Worm (Caenorhabditis elegans) whole organism, L3 larva: ENCODE measurements around the gene T04C9.3.

Source experiments
- R02D3.7 ChIP-seq: fragments of 150-350 bp; optimal IDR thresholded peaks from 2 replicates; lab custom pipeline; 2014; ENCODE audit warnings: missing biosample characterization, missing genetic modification characterization
- ama-1 ChIP-seq: fragments of 150-350 bp; optimal IDR thresholded peaks from 2 replicates; lab custom pipeline; 2018
- ceh-16 ChIP-seq: sonication (generic microtip); optimal IDR thresholded peaks from 2 replicates; lab custom pipeline; 2017; ENCODE audit warnings: missing biosample characterization, missing genetic modification characterization
- ceh-28 ChIP-seq: fragments of 150-350 bp; optimal IDR thresholded peaks from 2 replicates; lab custom pipeline; 2014; ENCODE audit warnings: missing biosample characterization, missing genetic modification reagents, missing genetic modification characterization
- ceh-82 ChIP-seq: fragments of 150-350 bp; optimal IDR thresholded peaks from 2 replicates; lab custom pipeline; 2014; ENCODE audit warnings: missing biosample characterization, missing genetic modification characterization
- daf-12 ChIP-seq: fragments of 150-350 bp; optimal IDR thresholded peaks from 2 replicates; lab custom pipeline; 2014; ENCODE audit warnings: missing biosample characterization, missing genetic modification reagents, missing genetic modification characterization
- egl-5 ChIP-seq: fragments of 150-350 bp; optimal IDR thresholded peaks from 2 replicates; lab custom pipeline; 2017; ENCODE audit warnings: missing biosample characterization, missing genetic modification reagents, missing genetic modification characterization, inconsistent platforms
- elt-1 ChIP-seq: fragments of 150-350 bp; optimal IDR thresholded peaks from 2 replicates; lab custom pipeline; 2014; ENCODE audit warnings: missing biosample characterization, missing genetic modification characterization
- elt-2 ChIP-seq: sonication (generic microtip); optimal IDR thresholded peaks from 2 replicates; lab custom pipeline; 2016; ENCODE audit warnings: missing genetic modification reagents, mild to moderate bottlenecking, missing genetic modification characterization, missing compliant biosample characterization
- elt-3 ChIP-seq, 3 experiments: fragments of 150-350 bp in 1 of 3; sonication (generic microtip) in 2 of 3; optimal IDR thresholded peaks; 2 replicates in 2 of 3; 4 replicates in 1 of 3; lab custom pipeline; 2014 to 2017; ENCODE audit warnings: missing biosample characterization in 3 of 3, missing genetic modification characterization in 3 of 3
- fkh-10 ChIP-seq: sonication (generic microtip); optimal IDR thresholded peaks from 2 replicates; lab custom pipeline; 2017; ENCODE audit warnings: missing biosample characterization, missing genetic modification reagents, missing genetic modification characterization
- fkh-2 ChIP-seq: fragments of 150-350 bp; optimal IDR thresholded peaks from 2 replicates; lab custom pipeline; 2014; ENCODE audit warnings: missing biosample characterization, missing genetic modification reagents, missing genetic modification characterization
- lin-39 ChIP-seq: fragments of 150-350 bp; optimal IDR thresholded peaks from 2 replicates; lab custom pipeline; 2018; ENCODE audit warnings: missing biosample characterization, missing genetic modification reagents, missing genetic modification characterization
- mml-1 ChIP-seq: fragments of 150-350 bp; sonication (generic microtip); optimal IDR thresholded peaks from 3 replicates; lab custom pipeline; 2014; ENCODE audit warnings: missing biosample characterization, missing genetic modification characterization
- nfya-1 ChIP-seq: sonication (generic microtip); optimal IDR thresholded peaks from 2 replicates; lab custom pipeline; 2017; ENCODE audit warnings: missing genetic modification characterization, mild to moderate bottlenecking, missing compliant biosample characterization, antibody characterized with exemption, moderate library complexity; ENCODE audit not compliant: insufficient read depth
- nhr-11 ChIP-seq: fragments of 150-350 bp; optimal IDR thresholded peaks from 2 replicates; lab custom pipeline; 2014; ENCODE audit warnings: missing biosample characterization, missing genetic modification characterization
- nhr-12 ChIP-seq: fragments of 150-350 bp; optimal IDR thresholded peaks from 2 replicates; lab custom pipeline; 2014; ENCODE audit warnings: missing biosample characterization, missing genetic modification characterization
- nhr-23 ChIP-seq: fragments of 150-350 bp; optimal IDR thresholded peaks from 2 replicates; lab custom pipeline; 2014; ENCODE audit warnings: missing biosample characterization, missing genetic modification reagents, missing genetic modification characterization
- nhr-28 ChIP-seq: fragments of 150-350 bp; optimal IDR thresholded peaks from 2 replicates; lab custom pipeline; 2014; ENCODE audit warnings: missing biosample characterization, missing genetic modification characterization
- nhr-43 ChIP-seq: sonication (generic microtip); optimal IDR thresholded peaks from 2 replicates; lab custom pipeline; 2016; ENCODE audit warnings: mild to moderate bottlenecking, missing genetic modification characterization, missing compliant biosample characterization; ENCODE audit not compliant: poor library complexity, severe bottlenecking
- nhr-67 ChIP-seq: fragments of 150-350 bp; optimal IDR thresholded peaks from 2 replicates; lab custom pipeline; 2014; ENCODE audit warnings: missing biosample characterization, missing genetic modification characterization
- nhr-76 ChIP-seq: fragments of 150-350 bp; sonication (generic microtip); optimal IDR thresholded peaks from 5 replicates; lab custom pipeline; 2014; ENCODE audit warnings: missing biosample characterization, missing genetic modification characterization
- nhr-77 ChIP-seq: fragments of 150-350 bp; optimal IDR thresholded peaks from 2 replicates; lab custom pipeline; 2014; ENCODE audit warnings: missing biosample characterization, missing genetic modification characterization
- pha-4 ChIP-seq: fragments of 150-350 bp; optimal IDR thresholded peaks from 2 replicates; lab custom pipeline; 2014; ENCODE audit warnings: missing biosample characterization, missing genetic modification reagents, missing genetic modification characterization
- pqm-1 ChIP-seq: fragments of 150-350 bp; optimal IDR thresholded peaks from 2 replicates; lab custom pipeline; 2017; ENCODE audit warnings: missing biosample characterization, missing genetic modification characterization, inconsistent platforms
- snpc-4 ChIP-seq: fragments of 150-350 bp; optimal IDR thresholded peaks from 2 replicates; lab custom pipeline; 2014; ENCODE audit warnings: missing biosample characterization, missing genetic modification characterization
- tbx-2 ChIP-seq: sonication (generic microtip); optimal IDR thresholded peaks from 2 replicates; lab custom pipeline; 2016; ENCODE audit warnings: mild to moderate bottlenecking, missing genetic modification characterization, missing compliant biosample characterization
- unc-62 ChIP-seq: fragments of 150-350 bp; sonication (generic microtip); optimal IDR thresholded peaks from 4 replicates; lab custom pipeline; 2014; ENCODE audit warnings: missing biosample characterization, missing genetic modification reagents, missing genetic modification characterization
- zag-1 ChIP-seq: fragments of 150-350 bp; optimal IDR thresholded peaks from 2 replicates; lab custom pipeline; 2014; ENCODE audit warnings: missing biosample characterization, missing genetic modification characterization
- ztf-4 ChIP-seq: fragments of 150-350 bp; optimal IDR thresholded peaks from 2 replicates; lab custom pipeline; 2014; ENCODE audit warnings: missing biosample characterization, missing genetic modification characterization

T04C9.3 gene

DNA sequence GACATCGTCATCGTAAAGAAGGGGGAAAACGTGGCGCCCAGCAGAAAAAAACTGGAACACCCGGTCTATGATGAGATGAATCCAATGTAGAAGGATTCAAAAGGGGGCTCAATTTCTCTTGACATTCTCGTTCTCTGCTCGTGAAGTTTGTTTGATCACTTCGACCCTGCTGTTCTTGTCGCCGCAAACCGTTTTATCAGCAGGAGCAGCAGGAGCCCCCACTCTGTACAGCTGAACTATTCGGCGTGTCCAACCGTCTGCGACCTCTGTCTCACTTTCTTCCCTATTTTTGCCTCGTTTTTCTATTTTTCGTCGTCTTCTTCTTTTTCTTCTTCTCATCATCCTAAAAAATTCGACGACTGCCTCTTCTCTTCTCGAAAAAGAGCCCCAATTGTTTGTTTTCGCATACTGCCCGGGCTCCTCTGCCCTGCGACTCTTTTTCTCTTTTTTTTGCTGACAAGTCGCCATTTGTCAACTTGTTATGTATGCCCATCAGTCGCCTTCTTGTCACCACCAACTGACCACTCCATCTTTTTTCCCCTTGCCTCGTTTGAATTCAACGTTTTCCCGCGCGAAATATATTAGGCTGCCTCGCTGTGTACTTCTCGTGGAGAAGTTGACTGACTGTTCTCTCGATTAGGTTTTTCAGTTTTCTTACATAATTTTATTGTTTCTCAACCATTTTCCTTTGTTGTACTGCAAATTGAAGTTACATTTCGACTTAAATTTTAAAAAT, 3.7 kb downstream of the T04C9.3 start (continued):
- TF ChIP-seq unc-62 (GFP tag; lab: Kevin White, UChicago) = peak; percentile 64
- no peak for TF ChIP-seq egl-5
- no peak for TF ChIP-seq elt-3 (tag; optimal IDR thresholded peaks at IDR 0.05; lab: Kevin White, UChicago)
- no peak for TF ChIP-seq ztf-4
- TF ChIP-seq pqm-1 (tag; lab: Kevin White, UChicago) = peak; percentile 23
- no peak for TF ChIP-seq nhr-11 (tag; lab: Kevin White, UChicago)
- no peak for TF ChIP-seq ceh-28
- TF ChIP-seq nhr-43 = no peak
- no peak for TF ChIP-seq nhr-12 (tag; lab: Kevin White, UChicago)

DNA sequence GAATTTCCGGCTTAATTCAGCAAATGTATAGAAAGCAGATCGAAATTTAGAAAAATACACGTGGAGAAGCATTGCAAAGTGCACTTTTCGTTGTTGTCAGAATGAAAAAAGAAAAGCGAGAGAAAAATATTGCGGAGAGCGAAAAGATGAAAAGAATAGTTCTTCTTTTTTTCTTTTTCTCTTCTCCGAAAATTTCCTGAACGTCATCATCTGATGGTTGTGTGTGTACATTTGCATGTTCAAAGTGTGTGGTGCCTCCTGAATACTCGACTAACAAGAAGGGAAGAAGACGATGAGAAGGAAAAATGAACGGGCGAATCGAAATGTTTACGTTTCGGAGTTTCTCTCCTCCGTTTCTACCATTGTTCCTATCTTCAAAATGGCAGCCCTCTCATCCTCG, 4.7 kb downstream of the T04C9.3 start:
- peak; percentile 21 for TF ChIP-seq nfya-1 (tag; lab: Kevin White, UChicago)
- TF ChIP-seq pha-4 (tag; lab: Kevin White, UChicago) = peak; percentile 38
- TF ChIP-seq zag-1 (tag; lab: Kevin White, UChicago) = no peak
- no peak for TF ChIP-seq nhr-28 (tag; lab: Kevin White, UChicago)
- no peak for TF ChIP-seq ceh-82 (tag; lab: Kevin White, UChicago)
- no peak for TF ChIP-seq nhr-77 (tag; lab: Kevin White, UChicago)
- no peak for TF ChIP-seq ama-1
- no peak for TF ChIP-seq fkh-2 (tag; lab: Kevin White, UChicago)

DNA sequence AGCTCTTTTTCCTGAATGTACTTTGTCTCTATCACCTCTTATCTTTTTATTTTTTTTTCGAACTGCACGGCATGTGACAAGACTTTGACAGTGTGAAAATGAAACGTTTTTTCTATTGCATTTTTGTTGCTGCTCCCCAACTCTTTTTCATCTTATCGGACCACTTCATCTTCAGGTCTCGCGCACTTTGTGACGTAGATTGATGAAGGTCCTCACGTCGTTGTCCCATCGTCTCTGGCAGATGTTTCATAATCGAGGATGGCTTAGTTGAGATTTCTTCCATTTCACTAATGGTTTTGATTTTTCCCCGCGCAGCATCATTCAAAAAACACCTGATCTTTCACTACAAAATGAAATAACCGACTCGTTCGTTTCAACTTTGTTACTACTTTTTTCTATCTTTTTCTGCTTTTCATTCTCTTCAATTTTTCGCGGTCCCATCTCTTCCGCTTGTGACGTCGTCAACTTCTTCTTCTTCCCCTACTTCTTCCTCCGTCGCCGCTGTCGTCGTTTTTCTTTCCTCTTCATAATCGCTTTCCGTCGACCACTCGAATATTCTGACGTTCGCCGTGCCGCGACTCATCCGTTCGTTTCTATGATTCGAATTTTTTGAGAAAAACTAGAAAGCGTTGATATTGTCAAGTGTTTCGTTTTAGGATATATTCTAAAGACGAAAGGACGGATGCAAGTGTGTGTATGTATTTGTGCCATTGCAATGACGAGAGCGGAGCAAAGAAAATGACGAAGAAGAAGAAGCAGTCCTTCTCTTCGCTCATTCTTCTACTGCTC, 5.9 kb downstream of the T04C9.3 start, which contains the start of gene T04C9.2:
Gene T04C9.2, plus strand, starts transcription at position 739 of the 789 bp plus-strand sequence.
- TF ChIP-seq R02D3.7 (tag; lab: Kevin White, UChicago) (no peak), nhr-12 (tag; lab: Kevin White, UChicago) (no peak), tbx-2 (tag; lab: Kevin White, UChicago) (no peak), nhr-76 (tag; lab: Kevin White, UChicago) (no peak), daf-12 (tag; lab: Kevin White, UChicago) (no peak), pha-4 (tag; lab: Kevin White, UChicago) (no peak), elt-1 (tag; lab: Kevin White, UChicago) (peak; percentile 80), pqm-1 (tag; lab: Kevin White, UChicago) (peak; percentile 29), fkh-10 (GFP tag; lab: Kevin White, UChicago) (peak; percentile 31), nhr-67 (no peak), elt-2 (peak; percentile 23), lin-39 (peak; percentile 85), mml-1 (tag; lab: Kevin White, UChicago) (no peak), nhr-23 (tag; lab: Kevin White, UChicago) (no peak), nhr-77 (tag; lab: Kevin White, UChicago) (no peak), nfya-1 (tag; lab: Kevin White, UChicago) (peak; percentile 23), ceh-16 (tag; lab: Kevin White, UChicago) (no peak), unc-62 (GFP tag; lab: Kevin White, UChicago) (peak; percentile 65)

DNA sequence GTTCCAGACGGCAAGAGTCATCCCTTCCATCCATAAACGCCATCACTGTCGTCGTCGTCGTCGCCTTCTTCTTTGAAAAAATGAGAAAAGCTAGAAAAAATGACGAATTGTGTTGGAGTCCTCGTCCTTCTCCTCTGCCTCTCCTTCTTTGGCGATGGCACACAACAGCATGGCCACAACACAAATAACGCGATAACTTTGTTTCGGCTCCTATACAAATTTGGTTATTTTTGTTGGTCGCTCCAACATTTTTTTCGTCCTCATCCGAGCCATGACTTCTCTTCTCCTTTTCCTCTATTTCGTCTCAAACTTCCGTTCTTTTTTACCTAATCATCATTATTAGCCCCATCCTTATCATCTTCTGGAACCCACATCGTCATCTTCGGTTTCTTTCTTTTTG, 6.6 kb downstream of the T04C9.3 start:
- TF ChIP-seq ceh-82 (tag; lab: Kevin White, UChicago) = no peak
- TF ChIP-seq fkh-10 (GFP tag; lab: Kevin White, UChicago) = peak; percentile 22

DNA sequence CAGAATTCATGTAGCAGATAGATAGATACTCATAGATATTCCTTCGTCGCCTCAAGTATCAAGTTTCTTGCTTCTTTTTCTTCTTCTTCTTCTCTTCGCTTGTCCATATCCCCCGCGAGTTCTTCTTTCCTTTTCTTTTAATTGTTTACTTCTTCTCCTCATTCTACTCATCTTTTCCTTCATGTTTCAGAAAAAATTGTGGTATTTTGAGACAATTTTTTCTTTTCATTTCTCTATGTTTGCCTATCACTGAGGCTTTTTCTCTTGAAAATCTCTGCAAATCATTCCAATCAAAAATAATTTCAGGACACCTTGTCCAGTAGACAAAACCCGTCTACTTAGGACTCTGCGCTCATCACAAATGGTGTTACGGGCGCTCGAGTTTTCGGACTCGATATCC, 7.5 kb downstream of the T04C9.3 start, which contains the start of gene T04C9.1:
Gene T04C9.1, plus strand, starts transcription at position 301 of the 400 bp plus-strand sequence.
- TF ChIP-seq snpc-4 = no peak
